Worm (Caenorhabditis elegans) whole organism, midembryonic: ENCODE measurements around the gene pqn-37.

Experiments
- cog-1 ChIP-seq: sonication (generic microtip); optimal IDR thresholded peaks from 2 replicates; lab custom pipeline; 2016; ENCODE audit warnings: missing genetic modification characterization, missing compliant biosample characterization
- flt-1 ChIP-seq: fragments of 200-800 bp; sonication (Bioruptor generic); IDR thresholded peaks from 2 replicates; pipeline ENCODE4 v1.3.6; 2022; ENCODE audit warnings: missing genetic modification characterization, missing compliant biosample characterization
- med-1 ChIP-seq: sonication (generic microtip); optimal IDR thresholded peaks from 2 replicates; lab custom pipeline; 2017; ENCODE audit warnings: missing genetic modification characterization, mild to moderate bottlenecking, missing compliant biosample characterization, antibody characterized with exemption, missing genetic modification reagents; ENCODE audit not compliant: insufficient read depth
- tab-1 ChIP-seq: fragments of 200-800 bp; sonication (Bioruptor generic); IDR thresholded peaks from 2 replicates; pipeline ENCODE4 v1.3.6; 2022; ENCODE audit warnings: missing genetic modification characterization, missing compliant biosample characterization
- ztf-23 ChIP-seq: fragments of 200-800 bp; sonication (Bioruptor generic); IDR thresholded peaks from 2 replicates; pipeline ENCODE4 v1.3.6; 2022; ENCODE audit warnings: missing genetic modification reagents, missing genetic modification characterization, missing compliant biosample characterization
- ztf-29 ChIP-seq: fragments of 200-800 bp; sonication (Bioruptor generic); IDR thresholded peaks from 2 replicates; pipeline ENCODE4 v1.3.6; 2022; ENCODE audit warnings: missing genetic modification reagents, missing genetic modification characterization, missing compliant biosample characterization

ce11 chrX:3199249-3199648 is 51.1 kb downstream of the pqn-37 start, which contains the start of gene fax-1:
- TF ChIP-seq ztf-23 (GFP tag; lab: Robert Waterston, UW) (no peak), ztf-29 (GFP tag; lab: Robert Waterston, UW) (no peak), cog-1 (no peak), med-1 (GFP tag; lab: Kevin White, UChicago) (no peak), tab-1 (GFP tag; lab: Robert Waterston, UW) (no peak), flt-1 (GFP tag; lab: Robert Waterston, UW) (no peak)
